Worm (Caenorhabditis elegans) whole organism, late embryonic: ENCODE measurements around the gene fbxa-112.

Experiments
- Y22D7AL.16 ChIP-seq: sonication (generic microtip); optimal IDR thresholded peaks from 2 replicates; lab custom pipeline; 2016; ENCODE audit warnings: missing genetic modification characterization, missing compliant biosample characterization
- ceh-9 ChIP-seq: sonication (generic microtip); optimal IDR thresholded peaks from 2 replicates; lab custom pipeline; 2016; ENCODE audit warnings: mild to moderate bottlenecking, missing genetic modification characterization, inconsistent platforms, missing compliant biosample characterization
- nhr-11 ChIP-seq: fragments of 150-350 bp; optimal IDR thresholded peaks from 2 replicates; lab custom pipeline; 2014; ENCODE audit warnings: missing biosample characterization, missing genetic modification characterization
- pax-1 ChIP-seq: fragments of 150-350 bp; optimal IDR thresholded peaks from 2 replicates; lab custom pipeline; 2014; ENCODE audit warnings: missing biosample characterization, missing genetic modification characterization
- pha-4 ChIP-seq: fragments of 150-350 bp; optimal IDR thresholded peaks from 2 replicates; lab custom pipeline; 2018; ENCODE audit warnings: missing biosample characterization, missing genetic modification reagents, missing genetic modification characterization
- pqm-1 ChIP-seq: sonication (generic microtip); optimal IDR thresholded peaks from 2 replicates; lab custom pipeline; 2016; ENCODE audit warnings: missing genetic modification characterization, missing compliant biosample characterization
- unc-55 ChIP-seq: sonication (generic microtip); optimal IDR thresholded peaks from 2 replicates; lab custom pipeline; 2017; ENCODE audit warnings: missing biosample characterization, missing genetic modification reagents, missing genetic modification characterization

ce11 chrV:16966636-16967035 is 18.7 kb upstream of the fbxa-112 start, which contains the start of gene fbxa-90:
- TF ChIP-seq pha-4 (tag; lab: Kevin White, UChicago) (no peak), pax-1 (tag; lab: Kevin White, UChicago) (no peak), ceh-9 (tag; lab: Kevin White, UChicago) (no peak), pqm-1 (tag; lab: Kevin White, UChicago) (no peak), nhr-11 (tag; lab: Kevin White, UChicago) (no peak), unc-55 (GFP tag; lab: Kevin White, UChicago) (no peak), Y22D7AL.16 (tag; lab: Kevin White, UChicago) (no peak)
